2 fruit fly cellular contexts compared by ENCODE assay signal in genomic region chrX:7979202-7979601, dm6.
TF ChIP-seq lines count a peak whose summit lies in the region.

No protein-coding gene starts in this region.

TF ChIP-seq in whole organism, prepupa, 60 proteins besides CTCF, POLR2A, EP300 and RAD21 (continues in another document):
- TF ChIP-seq CG10631 (GFP tag; optimal IDR thresholded peaks at IDR 0.05; lab: Kevin White, UChicago) (peak; percentile 27), Gug (GFP tag; IDR thresholded peaks at IDR 0.05; lab: Robert Waterston, UW) (no peak), Sox15 (GFP tag; optimal IDR thresholded peaks at IDR 0.05; lab: Kevin White, UChicago) (no peak), Sox14 (GFP tag; optimal IDR thresholded peaks at IDR 0.05; lab: Kevin White, UChicago) (peak; percentile 49), Eip78C (GFP tag; lab: Kevin White, UChicago) (peak; percentile 62), CG6808 (GFP tag; optimal IDR thresholded peaks at IDR 0.05; lab: Kevin White, UChicago) (peak; percentile 25), OdsH (GFP tag; optimal IDR thresholded peaks at IDR 0.05; lab: Kevin White, UChicago) (peak; percentile 16), CG32006 (GFP tag; optimal IDR thresholded peaks at IDR 0.05; lab: Kevin White, UChicago) (peak; percentile 25), CG4318 (GFP tag; optimal IDR thresholded peaks at IDR 0.05; lab: Kevin White, UChicago) (no peak), Sox102F (GFP tag; optimal IDR thresholded peaks at IDR 0.05; lab: Kevin White, UChicago) (no peak), CG6276 (GFP tag; optimal IDR thresholded peaks at IDR 0.05; lab: Kevin White, UChicago) (no peak), eg (GFP tag; IDR thresholded peaks at IDR 0.05; lab: Robert Waterston, UW) (no peak), Lpt (GFP tag; optimal IDR thresholded peaks at IDR 0.05; lab: Kevin White, UChicago) (peak; percentile 18), CG8319 (GFP tag; optimal IDR thresholded peaks at IDR 0.05; lab: Kevin White, UChicago) (no peak), Blimp-1 (GFP tag; optimal IDR thresholded peaks at IDR 0.05; lab: Kevin White, UChicago) (no peak), CG11762 (GFP tag; optimal IDR thresholded peaks at IDR 0.05; lab: Kevin White, UChicago; ENCODE audit: insufficient read depth) (no peak), ss (GFP tag; optimal IDR thresholded peaks at IDR 0.05; lab: Kevin White, UChicago) (peak; percentile 5 to 45), Hr4 (GFP tag; optimal IDR thresholded peaks at IDR 0.05; lab: Kevin White, UChicago) (no peak), CG34406 (GFP tag; optimal IDR thresholded peaks at IDR 0.05; lab: Kevin White, UChicago) (peak; percentile 28), Eip75B (GFP tag; optimal IDR thresholded peaks at IDR 0.05; lab: Kevin White, UChicago) (peak; percentile 30), spab (GFP tag; optimal IDR thresholded peaks at IDR 0.05; lab: Kevin White, UChicago) (peak; percentile 46), vri (GFP tag; optimal IDR thresholded peaks at IDR 0.05; lab: Kevin White, UChicago) (no peak), CG10669 (GFP tag; optimal IDR thresholded peaks at IDR 0.05; lab: Kevin White, UChicago) (peak; percentile 40), CG6792 (GFP tag; optimal IDR thresholded peaks at IDR 0.05; lab: Kevin White, UChicago) (peak; percentile 14), salr (GFP tag; optimal IDR thresholded peaks at IDR 0.05; lab: Kevin White, UChicago) (peak in 1 of 2 experiments; percentile 16), Ets96B (tag; optimal IDR thresholded peaks at IDR 0.05; lab: Kevin White, UChicago) (peak; percentile 53), svp (GFP tag; lab: Kevin White, UChicago) (no peak), CG6854 (GFP tag; optimal IDR thresholded peaks at IDR 0.05; lab: Kevin White, UChicago) (no peak), Ets21C (GFP tag; optimal IDR thresholded peaks at IDR 0.05; lab: Kevin White, UChicago) (no peak), fd85E (GFP tag; optimal IDR thresholded peaks at IDR 0.05; lab: Kevin White, UChicago) (no peak), CG15336 (GFP tag; IDR thresholded peaks at IDR 0.05; lab: Robert Waterston, UW) (0 out of 2 replicates have a peak, but pooled peaks have one; percentile 26), esn (GFP tag; optimal IDR thresholded peaks at IDR 0.05; lab: Kevin White, UChicago) (peak; percentile 0), Smox (GFP tag; optimal IDR thresholded peaks at IDR 0.05; lab: Kevin White, UChicago) (no peak), dsx (GFP tag; optimal IDR thresholded peaks at IDR 0.05; lab: Kevin White, UChicago; ENCODE audit: poor library complexity, severe bottlenecking) (peak; percentile 29), CG3032 (tag; optimal IDR thresholded peaks at IDR 0.05; lab: Kevin White, UChicago) (peak; percentile 45), Hr39 (GFP tag; optimal IDR thresholded peaks at IDR 0.05; lab: Kevin White, UChicago) (no peak), Hr38 (GFP tag; optimal IDR thresholded peaks at IDR 0.05; lab: Kevin White, UChicago) (no peak), net (GFP tag; optimal IDR thresholded peaks at IDR 0.05; lab: Kevin White, UChicago) (peak; percentile 2), CG8119 (GFP tag; IDR thresholded peaks at IDR 0.05; lab: Robert Waterston, UW) (no peak), Met (GFP tag; optimal IDR thresholded peaks at IDR 0.05; lab: Kevin White, UChicago) (no peak), dac (GFP tag; optimal IDR thresholded peaks at IDR 0.05; lab: Kevin White, UChicago) (no peak), fkh (GFP tag; optimal IDR thresholded peaks at IDR 0.05; lab: Kevin White, UChicago) (no peak), topi (GFP tag; optimal IDR thresholded peaks at IDR 0.05; lab: Kevin White, UChicago) (no peak), CG31627 (GFP tag; optimal IDR thresholded peaks at IDR 0.05; lab: Kevin White, UChicago) (no peak), lz (GFP tag; optimal IDR thresholded peaks at IDR 0.05; lab: Kevin White, UChicago) (no peak), CG7368 (GFP tag; optimal IDR thresholded peaks at IDR 0.05; lab: Kevin White, UChicago) (no peak), CG8632 (GFP tag; optimal IDR thresholded peaks at IDR 0.05; lab: Kevin White, UChicago) (no peak)

TF ChIP-seq in whole organism, pupa, 21 proteins besides CTCF, POLR2A, EP300 and RAD21:
- TF ChIP-seq Snoo (tag; optimal IDR thresholded peaks at IDR 0.05; lab: Kevin White, UChicago): no peak
- peak; percentile 46 for TF ChIP-seq CG9948 (tag; optimal IDR thresholded peaks at IDR 0.05; lab: Kevin White, UChicago)
- no peak for TF ChIP-seq CG12605 (GFP tag; IDR thresholded peaks at IDR 0.05; lab: Robert Waterston, UW)
- peak; percentile 2 for TF ChIP-seq Pif1B (GFP tag; optimal IDR thresholded peaks at IDR 0.05; lab: Kevin White, UChicago)
- TF ChIP-seq CG17806 (tag; optimal IDR thresholded peaks at IDR 0.05; lab: Kevin White, UChicago): peak; percentile 52
- TF ChIP-seq CG8159 (tag; optimal IDR thresholded peaks at IDR 0.05; lab: Kevin White, UChicago): peak; percentile 60
- peak; percentile 58 for TF ChIP-seq CG14655 (GFP tag; optimal IDR thresholded peaks at IDR 0.05; lab: Kevin White, UChicago)
- peak; percentile 26 for TF ChIP-seq Pif1A (GFP tag; optimal IDR thresholded peaks at IDR 0.05; lab: Kevin White, UChicago)
- no peak for TF ChIP-seq rn (GFP tag; IDR thresholded peaks at IDR 0.05; lab: Robert Waterston, UW)
- no peak for TF ChIP-seq Ets98B (GFP tag; IDR thresholded peaks at IDR 0.05; lab: Robert Waterston, UW)
- peak; percentile 36 for TF ChIP-seq CG15710 (tag; optimal IDR thresholded peaks at IDR 0.05; lab: Kevin White, UChicago)
- no peak for TF ChIP-seq gl (tag; optimal IDR thresholded peaks at IDR 0.05; lab: Kevin White, UChicago)
- TF ChIP-seq CG34367 (tag; optimal IDR thresholded peaks at IDR 0.05; lab: Kevin White, UChicago): peak; percentile 43
- peak; percentile 36 for TF ChIP-seq CG8301 (tag; optimal IDR thresholded peaks at IDR 0.05; lab: Kevin White, UChicago)
- no peak for TF ChIP-seq CG4496 (GFP tag; IDR thresholded peaks at IDR 0.05; lab: Robert Waterston, UW)
- no peak for TF ChIP-seq CG32121 (GFP tag; IDR thresholded peaks at IDR 0.05; lab: Robert Waterston, UW)
- no peak for TF ChIP-seq fd96Ca (GFP tag; IDR thresholded peaks at IDR 0.05; lab: Robert Waterston, UW)
